Worm (Caenorhabditis elegans) whole organism, early embryonic: Measurements from ENCODE around the gene F55B11.3.

ENCODE experiments used
- B0310.2 ChIP-seq: sonication (generic microtip); optimal IDR thresholded peaks from 2 replicates; lab custom pipeline; 2016; ENCODE audit warnings: mild to moderate bottlenecking, missing genetic modification characterization, missing compliant biosample characterization
- F13C5.2 ChIP-seq: sonication (generic microtip); optimal IDR thresholded peaks from 2 replicates; lab custom pipeline; 2017; ENCODE audit warnings: mild to moderate bottlenecking, missing genetic modification characterization, inconsistent platforms, missing compliant biosample characterization
- aly-1 ChIP-seq: sonication (generic microtip); optimal IDR thresholded peaks from 2 replicates; lab custom pipeline; 2016; ENCODE audit warnings: missing genetic modification characterization, missing compliant biosample characterization
- ama-1 ChIP-seq: fragments of 150-350 bp; optimal IDR thresholded peaks from 2 replicates; lab custom pipeline; 2014
- ceh-13 ChIP-seq: fragments of 200-800 bp; sonication (Bioruptor generic); optimal IDR thresholded peaks from 2 replicates; lab custom pipeline; 2018; ENCODE audit warnings: mild to moderate bottlenecking, missing genetic modification characterization, missing compliant biosample characterization
- ceh-36 ChIP-seq: sonication (generic microtip); optimal IDR thresholded peaks from 2 replicates; lab custom pipeline; 2016; ENCODE audit warnings: missing genetic modification characterization, inconsistent platforms, missing compliant biosample characterization
- ets-7 ChIP-seq: sonication (generic microtip); optimal IDR thresholded peaks from 2 replicates; lab custom pipeline; 2016; ENCODE audit warnings: missing genotype, missing genetic modification characterization, missing compliant biosample characterization
- flt-1 ChIP-seq: fragments of 200-800 bp; sonication (Bioruptor generic); IDR thresholded peaks from 2 replicates; pipeline ENCODE4 v1.3.6; 2022; ENCODE audit warnings: missing genetic modification characterization, missing compliant biosample characterization
- hmbx-1 ChIP-seq: sonication (generic microtip); optimal IDR thresholded peaks from 2 replicates; lab custom pipeline; 2016; ENCODE audit warnings: mild to moderate bottlenecking, missing genetic modification characterization, missing compliant biosample characterization
- hmg-4 ChIP-seq: fragments of 200-800 bp; sonication (Bioruptor generic); optimal IDR thresholded peaks from 2 replicates; lab custom pipeline; 2018; ENCODE audit warnings: mild to moderate bottlenecking, missing genetic modification characterization, missing compliant biosample characterization
- hnd-1 ChIP-seq: sonication (generic microtip); optimal IDR thresholded peaks from 2 replicates; lab custom pipeline; 2016; ENCODE audit warnings: missing genetic modification characterization, missing compliant biosample characterization
- pes-1 ChIP-seq: fragments of 200-800 bp; sonication (Bioruptor generic); IDR thresholded peaks from 2 replicates; pipeline ENCODE4 v1.3.6; 2022; ENCODE audit warnings: missing genetic modification reagents, missing genetic modification characterization, missing compliant biosample characterization
- scrt-1 ChIP-seq: fragments of 200-800 bp; sonication (Bioruptor generic); IDR thresholded peaks from 2 replicates; pipeline ENCODE4 v1.3.6; 2022; ENCODE audit warnings: missing genetic modification characterization, missing compliant biosample characterization
- sea-1 ChIP-seq: fragments of 200-800 bp; sonication (Bioruptor generic); conservative IDR thresholded peaks from 2 replicates; pipeline ENCODE4 v1.3.6; 2022; ENCODE audit warnings: missing genetic modification characterization, missing compliant biosample characterization
- tbx-11 ChIP-seq: fragments of 200-800 bp; sonication (Bioruptor generic); IDR thresholded peaks from 2 replicates; pipeline ENCODE4 v1.3.6; 2022; ENCODE audit warnings: missing genetic modification characterization, missing compliant biosample characterization
- tbx-37 ChIP-seq: fragments of 200-800 bp; sonication (Bioruptor generic); conservative IDR thresholded peaks from 2 replicates; pipeline ENCODE4 v1.3.6; 2022; ENCODE audit warnings: missing genetic modification reagents, missing genetic modification characterization, missing compliant biosample characterization
- tra-4 ChIP-seq: sonication (generic microtip); optimal IDR thresholded peaks from 2 replicates; lab custom pipeline; 2017; ENCODE audit warnings: missing genetic modification characterization, missing compliant biosample characterization

F55B11.3 gene

ce11 chrIV:14424396-14424795 is at the start of gene F55B11.3:
Gene F55B11.3 (plus strand): TSS chrIV:14424696.
- TF ChIP-seq F13C5.2 (tag; lab: Kevin White, UChicago) (no peak), hmg-4 (GFP tag; lab: Kevin White, UChicago) (no peak), B0310.2 (tag; lab: Kevin White, UChicago) (no peak), ama-1 (lab: Kevin White, UChicago) (no peak), hmbx-1 (tag; lab: Kevin White, UChicago) (no peak), sea-1 (GFP tag; lab: Robert Waterston, UW) (no peak)

- TF ChIP-seq ama-1 (lab: Kevin White, UChicago) (no peak), hnd-1 (tag; lab: Kevin White, UChicago) (no peak), hmbx-1 (tag; lab: Kevin White, UChicago) (no peak), tbx-37 (GFP tag; lab: Robert Waterston, UW) (no peak), F13C5.2 (tag; lab: Kevin White, UChicago) (no peak), tra-4 (no peak), scrt-1 (GFP tag; lab: Robert Waterston, UW) (no peak), aly-1 (tag; lab: Kevin White, UChicago) (no peak)
These were observed 47.2 kb upstream of the F55B11.3 start for ce11 chrIV:14377267-14377814.

- no peak for TF ChIP-seq ceh-36
- TF ChIP-seq hnd-1 (tag; lab: Kevin White, UChicago) = no peak
- TF ChIP-seq hmg-4 (GFP tag; lab: Kevin White, UChicago) = no peak
- no peak for TF ChIP-seq ceh-13
These were observed 46.6 kb upstream of the F55B11.3 start for ce11 chrIV:14377850-14378249.

ce11 chrIV:14379191-14379590 is 45.3 kb upstream of the F55B11.3 start:
- no peak for TF ChIP-seq aly-1 (tag; lab: Kevin White, UChicago)
- TF ChIP-seq B0310.2 (tag; lab: Kevin White, UChicago) = no peak
- TF ChIP-seq scrt-1 (GFP tag; lab: Robert Waterston, UW) = no peak
- TF ChIP-seq F13C5.2 (tag; lab: Kevin White, UChicago) = no peak
- no peak for TF ChIP-seq hmg-4 (GFP tag; lab: Kevin White, UChicago)

- TF ChIP-seq ceh-13 = no peak
- no peak for TF ChIP-seq sea-1 (GFP tag; lab: Robert Waterston, UW)
- TF ChIP-seq ceh-36 = no peak
- TF ChIP-seq tra-4 = no peak
- no peak for TF ChIP-seq B0310.2 (tag; lab: Kevin White, UChicago)
- no peak for TF ChIP-seq tbx-37 (GFP tag; lab: Robert Waterston, UW)
- TF ChIP-seq flt-1 (GFP tag; lab: Robert Waterston, UW) = no peak
- TF ChIP-seq ets-7 (tag; lab: Kevin White, UChicago) = no peak
- TF ChIP-seq F13C5.2 (tag; lab: Kevin White, UChicago) = no peak
- TF ChIP-seq hmbx-1 (tag; lab: Kevin White, UChicago) = no peak
- no peak for TF ChIP-seq ama-1 (lab: Kevin White, UChicago)
- TF ChIP-seq scrt-1 (GFP tag; lab: Robert Waterston, UW) = no peak
- no peak for TF ChIP-seq hmg-4 (GFP tag; lab: Kevin White, UChicago)
- no peak for TF ChIP-seq hnd-1 (tag; lab: Kevin White, UChicago)
- TF ChIP-seq pes-1 (GFP tag; lab: Robert Waterston, UW) = no peak
- no peak for TF ChIP-seq aly-1 (tag; lab: Kevin White, UChicago)
- no peak for TF ChIP-seq tbx-11 (GFP tag; lab: Robert Waterston, UW)
These were observed 41.0 kb upstream of the F55B11.3 start, which contains the start of gene paqr-3 for ce11 chrIV:14383474-14383873. Gene paqr-3 (minus strand): TSS chrIV:14383683.

- TF ChIP-seq B0310.2 (tag; lab: Kevin White, UChicago) = no peak
- no peak for TF ChIP-seq hnd-1 (tag; lab: Kevin White, UChicago)
- TF ChIP-seq tbx-11 (GFP tag; lab: Robert Waterston, UW) = no peak
- no peak for TF ChIP-seq aly-1 (tag; lab: Kevin White, UChicago)
- no peak for TF ChIP-seq pes-1 (GFP tag; lab: Robert Waterston, UW)
- TF ChIP-seq scrt-1 (GFP tag; lab: Robert Waterston, UW) = no peak
- TF ChIP-seq ceh-13 = no peak
- TF ChIP-seq flt-1 (GFP tag; lab: Robert Waterston, UW) = no peak
- no peak for TF ChIP-seq ama-1 (lab: Kevin White, UChicago)
- no peak for TF ChIP-seq F13C5.2 (tag; lab: Kevin White, UChicago)
- TF ChIP-seq ets-7 (tag; lab: Kevin White, UChicago) = no peak
- TF ChIP-seq ceh-36 = no peak
- TF ChIP-seq tra-4 = no peak
- no peak for TF ChIP-seq tbx-37 (GFP tag; lab: Robert Waterston, UW)
- TF ChIP-seq hmg-4 (GFP tag; lab: Kevin White, UChicago) = no peak
These were observed 40.3 kb upstream of the F55B11.3 start for ce11 chrIV:14384194-14384593.

ce11 chrIV:14385140-14385539 is 39.4 kb upstream of the F55B11.3 start:
- no peak for TF ChIP-seq tra-4
- TF ChIP-seq hnd-1 (tag; lab: Kevin White, UChicago) = no peak
- no peak for TF ChIP-seq B0310.2 (tag; lab: Kevin White, UChicago)
- no peak for TF ChIP-seq aly-1 (tag; lab: Kevin White, UChicago)
- TF ChIP-seq ama-1 (lab: Kevin White, UChicago) = no peak
- TF ChIP-seq scrt-1 (GFP tag; lab: Robert Waterston, UW) = no peak
- no peak for TF ChIP-seq flt-1 (GFP tag; lab: Robert Waterston, UW)
- TF ChIP-seq F13C5.2 (tag; lab: Kevin White, UChicago) = no peak
- no peak for TF ChIP-seq ets-7 (tag; lab: Kevin White, UChicago)
- no peak for TF ChIP-seq pes-1 (GFP tag; lab: Robert Waterston, UW)
- TF ChIP-seq hmbx-1 (tag; lab: Kevin White, UChicago) = no peak
- TF ChIP-seq tbx-37 (GFP tag; lab: Robert Waterston, UW) = no peak
- TF ChIP-seq hmg-4 (GFP tag; lab: Kevin White, UChicago) = no peak
- TF ChIP-seq ceh-13 = no peak
- TF ChIP-seq ceh-36 = no peak
- no peak for TF ChIP-seq tbx-11 (GFP tag; lab: Robert Waterston, UW)
- TF ChIP-seq sea-1 (GFP tag; lab: Robert Waterston, UW) = no peak
